Fruit fly (Drosophila melanogaster): Measurements from ENCODE around the gene CG8379.

- no peak for TF ChIP-seq gl (tag; optimal IDR thresholded peaks at IDR 0.05)
- TF ChIP-seq fd96Ca (GFP tag; IDR thresholded peaks at IDR 0.05), result no peak; the same call in 2 of the 3 replicates
- TF ChIP-seq CG13204 (GFP tag; optimal IDR thresholded peaks at IDR 0.05), result no peak
- peak; percentile 55 for TF ChIP-seq CG9948 (tag; optimal IDR thresholded peaks at IDR 0.05)
- peak; percentile 36 for TF ChIP-seq CG8301 (tag; optimal IDR thresholded peaks at IDR 0.05)
- TF ChIP-seq CG8159 (tag; optimal IDR thresholded peaks at IDR 0.05), result peak; percentile 70
- TF ChIP-seq Pif1A (GFP tag; optimal IDR thresholded peaks at IDR 0.05), result peak; percentile 63
- peak; percentile 60; the same call in 1 of the 2 replicates for TF ChIP-seq Ets98B (GFP tag; IDR thresholded peaks at IDR 0.05)
- peak; percentile 45 for TF ChIP-seq Pif1B (GFP tag; optimal IDR thresholded peaks at IDR 0.05)
- TF ChIP-seq CG14655 (GFP tag; optimal IDR thresholded peaks at IDR 0.05), result peak; percentile 41
- TF ChIP-seq CG32121 (GFP tag; IDR thresholded peaks at IDR 0.05), result peak; percentile 44; the same call in 1 of the 2 replicates
- TF ChIP-seq CG15710 (tag; optimal IDR thresholded peaks at IDR 0.05), result peak; percentile 65
Observed at dm6 chr3R:8847096-8847639, 23.0 kb downstream of the CG8379 start.

Data from whole organism, pupa.